Fruit fly (Drosophila melanogaster) whole organism, embryonic: Measurements from ENCODE around the gene CG34307.

Experiments used
- BEAF-32 ChIP-seq: fragments of 200-800 bp; sonication (Bioruptor generic); optimal IDR thresholded peaks from 3 replicates; lab custom pipeline; 2017; ENCODE audit warnings: missing biosample characterization, missing genetic modification characterization, mild to moderate bottlenecking, moderate library complexity, missing genetic modification reagents
- Blimp-1 ChIP-seq: fragments of 200-800 bp; sonication (Bioruptor generic); optimal IDR thresholded peaks from 3 replicates; lab custom pipeline; 2018; ENCODE audit warnings: missing biosample characterization, missing genetic modification characterization, mild to moderate bottlenecking, moderate library complexity, missing genetic modification reagents
- CG10366 ChIP-seq: fragments of 200-800 bp; sonication (Bioruptor generic); IDR thresholded peaks from 2 replicates; pipeline ENCODE4 v1.3.6; 2022; ENCODE audit warnings: missing biosample characterization, missing genetic modification characterization
- CG10979 ChIP-seq: fragments of 200-800 bp; sonication (Bioruptor generic); optimal IDR thresholded peaks from 2 replicates; lab custom pipeline; 2018; ENCODE audit warnings: missing biosample characterization, mild to moderate bottlenecking, missing genetic modification characterization, moderate library complexity
- CG11456 ChIP-seq: fragments of 200-800 bp; sonication (Bioruptor generic); IDR thresholded peaks from 3 replicates; pipeline ENCODE4 v1.3.6; 2022; ENCODE audit warnings: missing biosample characterization, missing genetic modification characterization
- CG11560 ChIP-seq: fragments of 200-800 bp; sonication (Bioruptor generic); IDR thresholded peaks from 3 replicates; pipeline ENCODE4 v1.3.6; 2022; ENCODE audit warnings: missing biosample characterization, missing genetic modification characterization
- CG12236 ChIP-seq: fragments of 200-800 bp; sonication (Bioruptor generic); optimal IDR thresholded peaks from 2 replicates; lab custom pipeline; 2016; ENCODE audit warnings: missing biosample characterization, missing genetic modification characterization
- CG13296 ChIP-seq: fragments of 200-800 bp; sonication (Bioruptor generic); optimal IDR thresholded peaks from 3 replicates; lab custom pipeline; 2018; ENCODE audit warnings: missing biosample characterization, mild to moderate bottlenecking, missing genetic modification characterization
- CG15073 ChIP-seq: fragments of 200-800 bp; sonication (Bioruptor generic); optimal IDR thresholded peaks from 2 replicates; lab custom pipeline; 2016; ENCODE audit warnings: missing biosample characterization, missing genetic modification characterization
- CG15269 ChIP-seq: fragments of 200-800 bp; sonication (Bioruptor generic); optimal IDR thresholded peaks from 2 replicates; lab custom pipeline; 2018; ENCODE audit warnings: missing biosample characterization, mild to moderate bottlenecking, missing genetic modification characterization, moderate library complexity
- CG15514 ChIP-seq: fragments of 200-800 bp; sonication (Bioruptor generic); optimal IDR thresholded peaks from 3 replicates; lab custom pipeline; 2017; ENCODE audit warnings: missing biosample characterization, missing genetic modification characterization, mild to moderate bottlenecking, moderate library complexity, missing genetic modification reagents
- CG17328 ChIP-seq: fragments of 200-800 bp; sonication (Bioruptor generic); IDR thresholded peaks from 2 replicates; pipeline ENCODE4 v1.3.6; 2022; ENCODE audit warnings: missing biosample characterization, missing genetic modification characterization
- CG17612 ChIP-seq: fragments of 200-800 bp; sonication (Bioruptor generic); IDR thresholded peaks from 2 replicates; pipeline ENCODE4 v1.3.6; 2022; ENCODE audit warnings: missing biosample characterization, missing genetic modification characterization
- CG17802 ChIP-seq: fragments of 200-800 bp; sonication (Bioruptor generic); optimal IDR thresholded peaks from 2 replicates; lab custom pipeline; 2018; ENCODE audit warnings: missing biosample characterization, mild to moderate bottlenecking, missing genetic modification characterization, moderate library complexity
- CG18764 ChIP-seq: fragments of 200-800 bp; sonication (Bioruptor generic); optimal IDR thresholded peaks from 3 replicates; lab custom pipeline; 2016; ENCODE audit warnings: missing biosample characterization, missing genetic modification characterization
- CG32767 ChIP-seq: fragments of 200-800 bp; sonication (Bioruptor generic); IDR thresholded peaks from 2 replicates; pipeline ENCODE4 v1.3.6; 2022; ENCODE audit warnings: missing biosample characterization, missing genetic modification characterization
- CG4404 ChIP-seq: fragments of 200-800 bp; sonication (Bioruptor generic); IDR thresholded peaks from 2 replicates; pipeline ENCODE4 v1.3.6; 2022; ENCODE audit warnings: missing biosample characterization, missing genetic modification characterization
- CG6683 ChIP-seq: fragments of 200-800 bp; sonication (Bioruptor generic); optimal IDR thresholded peaks from 2 replicates; lab custom pipeline; 2017; ENCODE audit warnings: missing biosample characterization, mild to moderate bottlenecking, missing genetic modification characterization, missing genetic modification reagents
- CG7556 ChIP-seq: fragments of 200-800 bp; sonication (Bioruptor generic); optimal IDR thresholded peaks from 2 replicates; lab custom pipeline; 2017; ENCODE audit warnings: missing biosample characterization, mild to moderate bottlenecking, missing genetic modification characterization
- CG7839 ChIP-seq: fragments of 200-800 bp; sonication (Bioruptor generic); optimal IDR thresholded peaks from 3 replicates; lab custom pipeline; 2018; ENCODE audit warnings: missing biosample characterization, mild to moderate bottlenecking, missing genetic modification characterization, moderate library complexity
- CG9817 ChIP-seq: fragments of 200-800 bp; sonication (Bioruptor generic); optimal IDR thresholded peaks from 2 replicates; lab custom pipeline; 2018; ENCODE audit warnings: missing biosample characterization, mild to moderate bottlenecking, missing genetic modification characterization, moderate library complexity
- D19A ChIP-seq: fragments of 200-800 bp; optimal IDR thresholded peaks from 3 replicates; lab custom pipeline; 2019; ENCODE audit warnings: missing biosample characterization, mild to moderate bottlenecking, missing genetic modification characterization, moderate library complexity
- Dref ChIP-seq: fragments of 200-800 bp; sonication (Bioruptor generic); IDR thresholded peaks from 2 replicates; pipeline ENCODE4 v1.3.6; 2022; ENCODE audit warnings: missing biosample characterization, missing genetic modification characterization
- Eip74EF ChIP-seq, 2 experiments: fragments of 200-800 bp in 1 of 2; fragments of >200 bp in 1 of 2; sonication (Bioruptor generic) in 1 of 2; optimal IDR thresholded peaks; 2 replicates each; lab custom pipeline; 2017 to 2019; ENCODE audit warnings: missing biosample characterization in 2 of 2, missing genetic modification characterization in 2 of 2, mild to moderate bottlenecking in 1 of 2, moderate library complexity in 1 of 2
- Fer1 ChIP-seq: fragments of 200-800 bp; sonication (Bioruptor generic); optimal IDR thresholded peaks from 2 replicates; lab custom pipeline; 2017; ENCODE audit warnings: missing biosample characterization, mild to moderate bottlenecking, missing genetic modification characterization
- H15 ChIP-seq: fragments of 200-800 bp; sonication (Bioruptor generic); IDR thresholded peaks from 3 replicates; pipeline ENCODE4 v1.3.6; 2022; ENCODE audit warnings: missing biosample characterization, missing genetic modification characterization
- MBD-R2 ChIP-seq: fragments of 200-800 bp; sonication (Bioruptor generic); IDR thresholded peaks from 2 replicates; pipeline ENCODE4 v1.3.6; 2022; ENCODE audit warnings: missing biosample characterization, missing genetic modification characterization
- Pdp1 ChIP-seq, 2 experiments: fragments of 200-800 bp; sonication (Bioruptor generic); optimal IDR thresholded peaks; 3 replicates each; lab custom pipeline; 2016; ENCODE audit warnings: missing biosample characterization in 2 of 2, missing genetic modification characterization in 2 of 2, mild to moderate bottlenecking in 1 of 2, moderate library complexity in 1 of 2
- Ptx1 ChIP-seq: fragments of 200-800 bp; sonication (Bioruptor generic); IDR thresholded peaks from 2 replicates; pipeline ENCODE4 v1.3.6; 2022; ENCODE audit warnings: missing biosample characterization, missing genetic modification characterization
- Usf ChIP-seq: fragments of 200-800 bp; sonication (Bioruptor generic); optimal IDR thresholded peaks from 2 replicates; lab custom pipeline; 2017; ENCODE audit warnings: missing genotype, missing biosample characterization, missing genetic modification characterization
- aop ChIP-seq: fragments of 200-800 bp; sonication (Bioruptor generic); IDR thresholded peaks from 2 replicates; pipeline ENCODE4 v1.3.6; 2022; ENCODE audit warnings: missing biosample characterization, missing genetic modification characterization
- az2 ChIP-seq: fragments of 200-800 bp; sonication (Bioruptor generic); optimal IDR thresholded peaks from 3 replicates; lab custom pipeline; 2016; ENCODE audit warnings: missing biosample characterization, missing genetic modification characterization
- caup ChIP-seq: fragments of 200-800 bp; sonication (Bioruptor generic); optimal IDR thresholded peaks from 3 replicates; lab custom pipeline; 2017; ENCODE audit warnings: missing biosample characterization, mild to moderate bottlenecking, missing genetic modification characterization, moderate library complexity; ENCODE audit not compliant: severe bottlenecking
- cg ChIP-seq: fragments of 200-800 bp; sonication (Bioruptor generic); optimal IDR thresholded peaks from 3 replicates; lab custom pipeline; 2019; ENCODE audit warnings: missing biosample characterization, mild to moderate bottlenecking, missing genetic modification characterization, moderate library complexity
- chm ChIP-seq: fragments of 200-800 bp; sonication (Bioruptor generic); IDR thresholded peaks from 2 replicates; pipeline ENCODE4 v1.3.6; 2022; ENCODE audit warnings: missing biosample characterization, missing genetic modification characterization
- crc ChIP-seq: fragments of 200-800 bp; sonication (Bioruptor generic); optimal IDR thresholded peaks from 2 replicates; lab custom pipeline; 2016; ENCODE audit warnings: missing biosample characterization, missing genetic modification characterization
- cwo ChIP-seq: fragments of 200-800 bp; sonication (Bioruptor generic); optimal IDR thresholded peaks from 3 replicates; lab custom pipeline; 2017; ENCODE audit warnings: missing biosample characterization, missing genetic modification characterization, mild to moderate bottlenecking, moderate library complexity, missing genetic modification reagents
- dati ChIP-seq: fragments of 200-800 bp; sonication (Bioruptor generic); IDR thresholded peaks from 2 replicates; pipeline ENCODE4 v1.3.6; 2022; ENCODE audit warnings: missing biosample characterization, missing genetic modification characterization
- dmrt99B ChIP-seq: fragments of 200-800 bp; sonication (Bioruptor generic); optimal IDR thresholded peaks from 2 replicates; lab custom pipeline; 2018; ENCODE audit warnings: missing biosample characterization, mild to moderate bottlenecking, missing genetic modification characterization, moderate library complexity
- exex ChIP-seq: fragments of 200-800 bp; sonication (Bioruptor generic); optimal IDR thresholded peaks from 4 replicates; lab custom pipeline; 2018; ENCODE audit warnings: missing biosample characterization, mild to moderate bottlenecking, missing genetic modification characterization, moderate library complexity
- kay ChIP-seq: fragments of 200-800 bp; sonication (Bioruptor generic); optimal IDR thresholded peaks from 2 replicates; lab custom pipeline; 2016; ENCODE audit warnings: missing biosample characterization, missing genetic modification characterization
- maf-S ChIP-seq: fragments of 200-800 bp; sonication (Bioruptor generic); optimal IDR thresholded peaks from 2 replicates; lab custom pipeline; 2016; ENCODE audit warnings: missing biosample characterization, missing genetic modification characterization
- otp ChIP-seq: fragments of 200-800 bp; sonication (Bioruptor generic); IDR thresholded peaks from 3 replicates; pipeline ENCODE4, ENCODE4 v1.3.6; 2022; ENCODE audit warnings: missing biosample characterization, missing genetic modification characterization
- ranshi ChIP-seq: fragments of 200-800 bp; sonication (Bioruptor generic); IDR thresholded peaks from 2 replicates; pipeline ENCODE4 v1.3.6; 2022; ENCODE audit warnings: missing biosample characterization, missing genetic modification characterization
- repo ChIP-seq: fragments of 200-800 bp; sonication (Bioruptor generic); optimal IDR thresholded peaks from 2 replicates; lab custom pipeline; 2016; ENCODE audit warnings: missing biosample characterization, missing genetic modification characterization
- row ChIP-seq: fragments of 200-800 bp; sonication (Bioruptor generic); IDR thresholded peaks from 3 replicates; pipeline ENCODE4 v1.3.6; 2022; ENCODE audit warnings: missing biosample characterization, missing genetic modification characterization
- scrt ChIP-seq: fragments of 200-800 bp; sonication (Bioruptor generic); optimal IDR thresholded peaks from 2 replicates; lab custom pipeline; 2018; ENCODE audit warnings: missing biosample characterization, mild to moderate bottlenecking, missing genetic modification characterization, moderate library complexity
- sisA ChIP-seq: fragments of 200-800 bp; sonication (Bioruptor generic); IDR thresholded peaks from 2 replicates; pipeline ENCODE4 v1.3.6; 2022; ENCODE audit warnings: missing biosample characterization, missing genetic modification characterization
- vvl ChIP-seq: fragments of 200-800 bp; sonication (Bioruptor generic); IDR thresholded peaks from 2 replicates; pipeline ENCODE4 v1.3.6; 2022; ENCODE audit warnings: missing biosample characterization, missing genetic modification characterization
- zen ChIP-seq: fragments of 200-800 bp; sonication (Bioruptor generic); optimal IDR thresholded peaks from 3 replicates; lab custom pipeline; 2018; ENCODE audit warnings: missing biosample characterization, mild to moderate bottlenecking, missing genetic modification characterization, moderate library complexity

The CG34307 gene

DNA sequence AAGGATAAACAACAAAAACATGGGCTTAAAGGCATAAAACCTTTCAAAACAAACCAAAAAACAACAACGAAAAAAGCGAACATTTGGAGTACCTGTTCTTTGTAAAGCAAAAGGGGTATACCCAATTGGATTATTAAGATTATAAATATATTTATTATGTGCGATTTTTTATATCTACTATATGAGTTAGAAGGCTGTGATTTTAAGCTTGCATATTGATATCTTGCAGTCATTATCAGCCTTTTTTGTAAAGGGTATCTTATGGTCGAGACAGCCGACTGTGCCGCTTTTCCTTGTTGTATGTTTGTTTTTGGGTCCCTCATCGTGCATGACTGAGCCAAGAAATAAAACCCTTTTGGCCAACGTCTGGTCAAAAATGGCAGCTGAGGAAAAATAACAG is 24.7 kb upstream of the CG34307 start (continued):
- no peak for TF ChIP-seq CG15073
- peak; percentile 34 for TF ChIP-seq CG7556 (GFP tag; lab: Kevin White, UChicago)
- TF ChIP-seq CG17802 = no peak
- TF ChIP-seq Pdp1 (GFP tag; optimal IDR thresholded peaks at IDR 0.05; lab: Kevin White, UChicago) = peak in 1 of 2 experiments; percentile 18
- TF ChIP-seq CG6683 (GFP tag; lab: Kevin White, UChicago) = no peak
- TF ChIP-seq zen = peak; percentile 51
- TF ChIP-seq crc (GFP tag; lab: Kevin White, UChicago) = no peak
- peak; percentile 32; the same call in 1 of the 3 replicates for TF ChIP-seq otp (GFP tag; lab: Robert Waterston, UW)
- TF ChIP-seq CG11456 (GFP tag; lab: Robert Waterston, UW) = peak; percentile 70; the same call in 1 of the 3 replicates
- TF ChIP-seq Blimp-1 (GFP tag; lab: Kevin White, UChicago) = peak; percentile 60
- TF ChIP-seq vvl (GFP tag; lab: Robert Waterston, UW) = peak; percentile 62
- no peak for TF ChIP-seq cg
- TF ChIP-seq CG7839 (tag; lab: Kevin White, UChicago) = peak; percentile 44
- peak; percentile 53; the same call in 1 of the 2 replicates for TF ChIP-seq ranshi (GFP tag; lab: Robert Waterston, UW)
- TF ChIP-seq CG15269 = peak; percentile 23
- TF ChIP-seq CG11560 (tag; lab: Robert Waterston, UW) = no peak
- TF ChIP-seq BEAF-32 = no peak
- TF ChIP-seq CG9817 (tag; lab: Kevin White, UChicago) = peak; percentile 14
- peak; percentile 56 for TF ChIP-seq D19A (tag; lab: Kevin White, UChicago)
- TF ChIP-seq Ptx1 (GFP tag; lab: Robert Waterston, UW) = peak; percentile 55
- TF ChIP-seq az2 (GFP tag; lab: Kevin White, UChicago) = no peak
- TF ChIP-seq H15 (GFP tag; lab: Robert Waterston, UW) = peak; percentile 66; the same call in 2 of the 3 replicates
- TF ChIP-seq cwo (GFP tag; lab: Kevin White, UChicago) = peak; percentile 57
- no peak for TF ChIP-seq maf-S (GFP tag; lab: Kevin White, UChicago)
- TF ChIP-seq row (GFP tag; lab: Robert Waterston, UW) = peak; percentile 74
- no peak for TF ChIP-seq dati (GFP tag; lab: Robert Waterston, UW)
- TF ChIP-seq exex (tag; lab: Kevin White, UChicago) = peak; percentile 5
- TF ChIP-seq CG10366 (GFP tag; lab: Robert Waterston, UW) = peak; percentile 22; the same call in 1 of the 2 replicates
- TF ChIP-seq kay = no peak
- peak; percentile 0 for TF ChIP-seq CG13296 (GFP tag; lab: Kevin White, UChicago)
- 0 out of 2 replicates have a peak, but pooled peaks have one; percentile 4 for TF ChIP-seq aop (GFP tag; lab: Robert Waterston, UW)
- no peak for TF ChIP-seq Eip74EF (GFP tag; optimal IDR thresholded peaks at IDR 0.05; lab: Kevin White, UChicago)
- TF ChIP-seq CG10979 (tag; lab: Kevin White, UChicago) = peak; percentile 63
- TF ChIP-seq CG17612 (GFP tag; lab: Robert Waterston, UW) = no peak
- 0 out of 2 replicates have a peak, but pooled peaks have one; percentile 18 for TF ChIP-seq CG4404 (GFP tag; lab: Robert Waterston, UW)
- TF ChIP-seq CG17328 (GFP tag; lab: Robert Waterston, UW) = peak; percentile 50
- TF ChIP-seq CG32767 (GFP tag; lab: Robert Waterston, UW) = peak; percentile 14; the same call in 1 of the 2 replicates
- peak; percentile 18; the same call in 1 of the 2 replicates for TF ChIP-seq MBD-R2
- TF ChIP-seq Dref (GFP tag; lab: Robert Waterston, UW) = no peak
- TF ChIP-seq sisA (GFP tag; lab: Robert Waterston, UW) = peak; percentile 53
- TF ChIP-seq Fer1 = peak; percentile 49
- TF ChIP-seq Usf = no peak
- peak; percentile 12 for TF ChIP-seq CG18764 (GFP tag; lab: Kevin White, UChicago)
- TF ChIP-seq scrt (GFP tag; lab: Kevin White, UChicago) = peak; percentile 40
- peak; percentile 43; the same call in 1 of the 2 replicates for TF ChIP-seq chm (GFP tag; lab: Robert Waterston, UW)
- peak; percentile 49 for TF ChIP-seq caup
- peak; percentile 22 for TF ChIP-seq CG15514
- TF ChIP-seq repo (GFP tag; lab: Kevin White, UChicago) = no peak
- peak; percentile 70 for TF ChIP-seq dmrt99B (tag; lab: Kevin White, UChicago)
- no peak for TF ChIP-seq CG12236 (GFP tag; lab: Kevin White, UChicago)
